Worm (Caenorhabditis elegans) whole organism, late embryonic: Measurements from ENCODE around the gene F59A1.18.

Experiments
- F13H6.1 ChIP-seq: sonication (generic microtip); optimal IDR thresholded peaks from 2 replicates; lab custom pipeline; 2016; ENCODE audit warnings: missing genetic modification characterization, missing compliant biosample characterization
- ahr-1 ChIP-seq: sonication (generic microtip); optimal IDR thresholded peaks from 2 replicates; lab custom pipeline; 2016; ENCODE audit warnings: missing genetic modification characterization, missing compliant biosample characterization
- ceh-6 ChIP-seq: fragments of 200-800 bp; sonication (Bioruptor generic); optimal IDR thresholded peaks from 2 replicates; lab custom pipeline; 2018; ENCODE audit warnings: mild to moderate bottlenecking, missing genetic modification characterization, missing compliant biosample characterization
- fkh-10 ChIP-seq: fragments of 150-350 bp; optimal IDR thresholded peaks from 2 replicates; lab custom pipeline; 2014; ENCODE audit warnings: missing biosample characterization, missing genetic modification reagents, missing genetic modification characterization
- madf-2 ChIP-seq: sonication (generic microtip); optimal IDR thresholded peaks from 2 replicates; lab custom pipeline; 2017; ENCODE audit warnings: missing genetic modification characterization, missing compliant biosample characterization
- nhr-11 ChIP-seq: fragments of 150-350 bp; optimal IDR thresholded peaks from 2 replicates; lab custom pipeline; 2014; ENCODE audit warnings: missing biosample characterization, missing genetic modification characterization
- odd-2 ChIP-seq: sonication (generic microtip); optimal IDR thresholded peaks from 2 replicates; lab custom pipeline; 2017; ENCODE audit warnings: antibody characterized with exemption, mild to moderate bottlenecking, missing genetic modification characterization, missing compliant biosample characterization
- sdc-2 ChIP-seq: sonication (generic microtip); optimal IDR thresholded peaks from 2 replicates; lab custom pipeline; 2016; ENCODE audit warnings: missing genotype, missing genetic modification characterization, missing compliant biosample characterization
- sox-4 ChIP-seq: sonication (generic microtip); optimal IDR thresholded peaks from 2 replicates; lab custom pipeline; 2017; ENCODE audit warnings: mild to moderate bottlenecking, missing genetic modification characterization, inconsistent platforms, missing compliant biosample characterization
- unc-86 ChIP-seq: sonication (generic microtip); optimal IDR thresholded peaks from 2 replicates; lab custom pipeline; 2016; ENCODE audit warnings: missing genetic modification characterization, missing compliant biosample characterization

DNA sequence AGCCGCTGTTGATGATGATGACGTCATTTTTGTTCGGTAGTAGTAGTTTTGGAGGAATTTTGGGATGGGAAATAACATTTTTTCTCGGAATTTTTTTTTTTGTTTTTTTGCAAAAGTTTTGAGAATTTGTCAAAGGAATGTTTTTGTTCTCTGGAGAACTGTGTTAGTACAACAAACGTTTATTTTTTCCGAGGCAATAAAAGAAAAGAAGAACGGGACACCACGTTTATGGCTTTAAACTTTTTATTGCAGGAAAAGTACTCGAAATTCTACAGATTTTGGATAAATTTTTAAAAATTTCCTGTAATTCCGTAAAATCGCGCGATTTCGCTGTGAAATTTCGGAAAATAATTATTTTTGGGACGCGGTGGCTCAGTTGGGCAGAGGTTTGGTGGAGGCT, 4.2 kb upstream of the F59A1.18 start, which contains the start of gene F59A1.13:
- TF ChIP-seq fkh-10 (GFP tag; lab: Kevin White, UChicago) (no peak), ahr-1 (tag; lab: Kevin White, UChicago) (no peak), ceh-6 (GFP tag; lab: Kevin White, UChicago) (no peak), unc-86 (tag; lab: Kevin White, UChicago) (no peak), F13H6.1 (tag; lab: Kevin White, UChicago) (no peak), madf-2 (no peak), nhr-11 (tag; lab: Kevin White, UChicago) (no peak), sdc-2 (tag; lab: Kevin White, UChicago) (no peak), sox-4 (tag; lab: Kevin White, UChicago) (no peak), odd-2 (tag; lab: Kevin White, UChicago) (no peak)
